Fruit fly (Drosophila melanogaster) S2 (cell line): ENCODE results near the gene DIP-alpha.
A peak's percentile ranks its signal among the peaks of the same experiment; 100 is the strongest.

Experiments used
- CG8478 ChIP-seq: fragments of >200 bp; optimal IDR thresholded peaks from 2 replicates; lab custom pipeline; 2018
- CTCF ChIP-seq, 2 experiments: fragments of >200 bp; optimal IDR thresholded peaks; 2 replicates each; lab custom pipeline; 2018

DIP-alpha gene

dm6 chrX:3571549-3571948, at the start of gene DIP-alpha:
Gene DIP-alpha (minus strand): TSS chrX:3571649.
- TF ChIP-seq CG8478 (lab: Kevin White, UChicago) (no peak), CTCF (optimal IDR thresholded peaks at IDR 0.05; lab: Kevin White, UChicago) (no peak)

DNA sequence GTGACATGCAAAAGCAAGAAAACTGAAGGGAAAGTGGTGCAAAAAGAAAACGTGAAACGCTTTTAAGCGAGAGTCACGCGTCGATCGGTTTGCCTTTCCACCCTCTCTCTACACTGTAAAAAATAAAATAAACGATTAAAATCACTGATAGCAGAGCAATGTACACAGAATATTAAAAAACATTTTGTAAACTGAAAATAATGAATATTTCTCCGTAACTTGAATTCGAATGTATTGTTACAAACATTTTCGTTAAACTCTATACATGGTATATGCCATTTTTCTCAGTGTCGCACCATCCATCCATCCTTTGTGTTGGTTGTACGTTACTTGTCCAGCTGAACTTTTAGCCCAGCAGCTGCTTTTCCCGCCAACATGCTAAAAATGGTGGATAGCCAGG, 22.8 kb upstream of the DIP-alpha start:
- TF ChIP-seq CG8478 (lab: Kevin White, UChicago) (no peak), CTCF (optimal IDR thresholded peaks at IDR 0.05; lab: Kevin White, UChicago) (no peak)

dm6 chrX:3586278-3586677, 14.8 kb upstream of the DIP-alpha start:
- TF ChIP-seq CTCF (optimal IDR thresholded peaks at IDR 0.05; lab: Kevin White, UChicago) (no peak), CG8478 (lab: Kevin White, UChicago) (no peak)

DNA sequence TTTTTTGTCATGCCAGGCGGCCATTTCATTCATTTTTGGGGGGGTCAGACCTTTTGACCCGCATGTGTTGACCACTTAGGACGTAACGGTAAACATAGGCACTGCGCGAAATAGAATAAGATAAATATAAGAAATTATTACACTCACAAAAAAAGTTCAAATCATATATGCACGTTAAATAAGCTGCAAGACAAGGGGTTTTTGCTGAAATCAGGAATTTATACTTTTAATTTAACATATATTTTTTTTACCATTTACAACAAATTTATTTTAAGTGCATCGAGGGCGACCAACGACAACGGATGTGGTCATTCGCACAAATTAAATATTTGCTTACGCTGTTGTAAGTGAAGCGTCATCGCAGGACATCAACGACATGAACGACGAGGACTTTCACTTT, 9.8 kb upstream of the DIP-alpha start:
- no peak for TF ChIP-seq CG8478 (lab: Kevin White, UChicago)
- no peak for TF ChIP-seq CTCF (optimal IDR thresholded peaks at IDR 0.05; lab: Kevin White, UChicago)

DNA sequence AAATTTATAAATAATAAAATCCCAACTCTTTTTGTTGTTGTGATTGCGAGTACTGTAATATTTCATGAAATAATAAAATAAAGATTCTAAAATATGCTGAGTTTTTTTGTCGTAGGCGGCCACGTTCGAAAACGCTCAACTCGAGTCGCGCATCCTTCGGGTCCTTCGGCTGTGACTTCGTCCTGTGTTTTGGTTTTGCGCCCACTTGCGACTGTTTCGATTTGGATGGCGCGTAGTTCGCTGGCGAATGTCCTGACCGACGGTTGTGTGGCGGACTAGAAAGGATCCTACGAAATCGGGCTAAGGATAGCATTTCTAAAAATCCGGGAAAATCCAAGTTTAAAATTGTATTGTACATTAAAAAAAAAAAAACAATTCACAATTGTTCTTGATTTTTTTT, 2.9 kb upstream of the DIP-alpha start, which contains the start of gene AstA-R1:
AstA-R1 (plus strand) TSS at position 231 of the 400 bp plus-strand sequence.
- TF ChIP-seq CTCF (optimal IDR thresholded peaks at IDR 0.05; lab: Kevin White, UChicago) (no peak), CG8478 (lab: Kevin White, UChicago) (no peak)

DNA sequence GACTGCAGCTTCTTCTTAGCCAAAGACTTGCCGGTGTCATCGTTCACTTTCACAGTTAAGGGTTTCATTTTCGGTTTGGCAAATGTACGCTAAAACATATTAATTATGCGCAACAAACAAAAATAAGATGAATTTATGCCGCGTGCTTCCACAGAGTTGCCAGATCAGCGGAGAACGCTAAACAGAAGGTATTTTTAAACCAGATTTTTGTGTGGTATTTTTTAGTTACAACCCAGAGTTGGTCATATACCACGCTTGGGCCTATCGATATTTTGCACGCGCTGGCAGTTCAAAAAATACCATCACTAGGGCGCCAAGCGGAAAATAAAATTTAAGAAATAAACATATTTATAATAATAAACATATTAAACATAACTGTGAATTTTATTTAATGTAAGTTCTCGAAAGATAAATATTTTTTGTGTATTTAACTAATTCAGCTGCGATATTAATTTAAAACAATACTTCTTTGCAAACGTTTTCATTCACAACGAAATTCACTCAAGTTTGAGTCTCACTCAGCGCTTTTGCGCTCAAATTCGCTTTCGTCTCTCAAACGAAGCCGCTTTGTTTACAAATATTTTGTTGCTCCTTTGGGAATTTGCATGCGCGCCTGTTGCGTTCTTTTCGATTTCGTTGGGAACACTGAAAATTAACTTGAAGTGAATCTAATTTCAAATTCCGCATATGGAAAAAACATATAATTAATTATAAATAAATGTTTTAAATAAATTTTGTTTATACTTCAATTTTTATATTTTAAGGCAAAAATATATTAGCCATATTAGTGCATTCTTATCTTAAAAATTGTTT, 2.2 kb upstream of the DIP-alpha start, which contains the start of gene CG2875:
CG2875 (minus strand) TSS at position 185 of the 813 bp plus-strand sequence.
- TF ChIP-seq CTCF (optimal IDR thresholded peaks at IDR 0.05; lab: Kevin White, UChicago) (peak in 1 of 2 experiments; percentile 32), CG8478 (lab: Kevin White, UChicago) (no peak)

DNA sequence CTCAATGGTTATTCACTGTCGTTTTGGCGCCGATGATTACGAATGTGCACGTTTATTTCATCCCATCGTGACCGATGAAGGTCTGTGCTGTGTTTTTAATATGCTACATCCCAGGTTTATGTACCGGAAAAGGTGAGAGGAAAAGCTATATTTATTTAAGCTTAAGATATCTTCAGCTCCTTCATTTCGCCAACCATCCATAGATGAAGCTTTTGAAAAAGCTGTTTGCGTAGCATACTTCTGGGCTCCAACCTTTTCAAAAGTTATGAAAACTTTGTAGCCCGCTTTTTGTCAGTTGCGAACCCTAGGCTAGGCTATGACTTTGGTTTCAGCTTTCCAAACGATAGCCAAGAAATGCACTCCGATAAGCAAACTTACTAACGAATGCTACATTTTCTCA, 1.2 kb downstream of the DIP-alpha start:
- no peak for TF ChIP-seq CTCF (optimal IDR thresholded peaks at IDR 0.05; lab: Kevin White, UChicago)
- TF ChIP-seq CG8478 (lab: Kevin White, UChicago): no peak

- TF ChIP-seq CG8478 (lab: Kevin White, UChicago): no peak
Measured at dm6 chrX:3558372-3558771, 13.1 kb downstream of the DIP-alpha start.

DNA sequence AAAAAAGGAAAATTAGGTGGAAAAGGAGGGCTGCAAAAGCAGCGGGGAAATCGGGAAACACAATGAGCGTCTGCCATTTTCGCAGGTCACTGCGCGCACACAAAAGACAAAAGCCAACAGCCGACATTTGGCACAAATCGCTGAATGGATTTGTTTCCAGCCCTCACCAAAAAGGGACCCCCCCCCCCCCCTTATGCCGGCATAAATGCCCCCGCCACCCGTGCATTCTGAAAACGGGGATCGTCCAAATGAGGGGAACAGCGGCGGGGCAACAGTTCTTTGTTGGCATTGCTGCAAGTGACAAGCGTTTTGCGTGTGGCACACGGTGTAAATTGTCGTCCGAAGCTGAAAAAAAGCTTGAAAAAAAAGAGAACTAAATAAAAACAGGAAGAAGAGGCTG, 13.9 kb downstream of the DIP-alpha start, which contains the start of gene ppk8:
ppk8 (plus strand) TSS at position 301 of the 400 bp plus-strand sequence.
- TF ChIP-seq CG8478 (lab: Kevin White, UChicago) (no peak), CTCF (optimal IDR thresholded peaks at IDR 0.05; lab: Kevin White, UChicago) (no peak)

- TF ChIP-seq CG8478 (lab: Kevin White, UChicago) (no peak), CTCF (optimal IDR thresholded peaks at IDR 0.05; lab: Kevin White, UChicago) (no peak)
Measured at dm6 chrX:3555190-3555849, 16.1 kb downstream of the DIP-alpha start.

DNA sequence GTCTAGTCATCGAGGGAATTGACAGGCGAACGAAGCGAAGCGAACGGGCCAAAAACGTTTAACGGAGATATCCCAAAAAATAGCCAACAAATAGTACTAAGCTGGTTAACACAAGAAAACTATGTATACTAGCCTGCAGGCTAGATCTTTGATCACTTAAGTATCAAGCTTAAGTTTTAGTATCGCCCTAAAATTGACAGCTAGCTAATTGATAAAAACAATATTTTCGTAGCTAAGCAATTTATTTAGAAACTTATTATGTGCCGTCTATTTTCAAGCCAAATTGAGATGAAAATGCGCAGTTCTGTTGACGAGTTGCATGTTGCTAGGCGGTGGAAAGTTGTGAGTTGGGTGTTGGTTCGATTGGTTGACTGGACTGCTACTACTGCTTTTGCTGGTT, 22.2 kb downstream of the DIP-alpha start:
- TF ChIP-seq CG8478 (lab: Kevin White, UChicago) (no peak), CTCF (optimal IDR thresholded peaks at IDR 0.05; lab: Kevin White, UChicago) (no peak)

- no peak for TF ChIP-seq CG8478 (lab: Kevin White, UChicago)
- no peak for TF ChIP-seq CTCF (optimal IDR thresholded peaks at IDR 0.05; lab: Kevin White, UChicago)
Measured at dm6 chrX:3548568-3548967, 22.9 kb downstream of the DIP-alpha start.

DNA sequence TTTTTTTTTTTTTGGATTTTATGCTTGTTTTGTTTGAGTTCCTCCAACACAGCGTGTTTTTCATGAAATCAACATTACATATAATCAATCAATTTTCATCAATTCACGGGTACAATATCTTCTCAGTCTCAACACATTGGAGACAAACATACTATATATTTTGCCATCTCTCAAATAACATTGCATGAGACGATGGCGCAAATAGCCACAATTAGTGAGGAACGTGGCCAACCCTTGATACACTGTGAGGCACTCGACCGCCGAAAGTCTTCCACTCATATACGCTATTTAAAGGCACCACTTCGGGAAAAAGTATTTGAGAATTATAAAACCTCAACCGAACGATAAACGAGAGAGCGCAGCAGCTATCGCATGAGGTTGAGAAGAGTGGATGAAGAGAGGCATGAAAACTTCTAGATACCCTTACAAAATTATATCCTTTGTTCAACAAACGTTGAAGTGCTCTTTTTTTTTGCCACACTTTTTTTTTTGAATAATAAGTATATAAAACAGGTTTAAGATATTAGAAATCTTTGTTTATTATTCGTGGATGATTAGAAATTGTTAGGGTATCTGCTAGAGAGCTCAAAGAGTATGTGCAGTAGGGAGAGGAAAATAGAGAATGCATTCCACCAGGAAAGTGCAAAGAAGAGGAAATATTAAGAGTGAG, 25.5 kb downstream of the DIP-alpha start:
- TF ChIP-seq CTCF (optimal IDR thresholded peaks at IDR 0.05; lab: Kevin White, UChicago): no peak
- TF ChIP-seq CG8478 (lab: Kevin White, UChicago): no peak

- TF ChIP-seq CG8478 (lab: Kevin White, UChicago): no peak
- no peak for TF ChIP-seq CTCF (optimal IDR thresholded peaks at IDR 0.05; lab: Kevin White, UChicago)
Measured at dm6 chrX:3538775-3539174, 32.7 kb downstream of the DIP-alpha start.

- TF ChIP-seq CTCF (optimal IDR thresholded peaks at IDR 0.05; lab: Kevin White, UChicago): no peak
- TF ChIP-seq CG8478 (lab: Kevin White, UChicago): no peak
Measured at dm6 chrX:3530696-3531095, 40.8 kb downstream of the DIP-alpha start.
